Fruit fly (Drosophila melanogaster) whole organism, embryonic: ENCODE data around the gene Tsf2.

Experiments
- Atf-2 ChIP-seq: fragments of 200-800 bp; sonication (Bioruptor generic); optimal IDR thresholded peaks from 2 replicates; lab custom pipeline; 2016; ENCODE audit warnings: missing biosample characterization, missing genetic modification characterization
- BEAF-32 ChIP-seq: fragments of 200-800 bp; sonication (Bioruptor generic); optimal IDR thresholded peaks from 3 replicates; lab custom pipeline; 2017; ENCODE audit warnings: missing biosample characterization, missing genetic modification characterization, mild to moderate bottlenecking, moderate library complexity, missing genetic modification reagents
- CG10209 ChIP-seq: fragments of 200-800 bp; sonication (Bioruptor generic); optimal IDR thresholded peaks from 3 replicates; lab custom pipeline; 2017; ENCODE audit warnings: missing biosample characterization, mild to moderate bottlenecking, missing genetic modification characterization, missing genetic modification reagents
- CG11093 ChIP-seq: fragments of 200-800 bp; sonication (Bioruptor generic); IDR thresholded peaks from 3 replicates; pipeline ENCODE4 v1.3.6; 2022; ENCODE audit warnings: missing biosample characterization, missing genetic modification characterization
- CG11696 ChIP-seq: fragments of 200-800 bp; sonication (Bioruptor generic); IDR thresholded peaks from 2 replicates; pipeline ENCODE4 v1.3.6; 2022; ENCODE audit warnings: missing biosample characterization, missing genetic modification characterization
- CG1233 ChIP-seq: fragments of 200-800 bp; sonication (Bioruptor generic); optimal IDR thresholded peaks from 4 replicates; lab custom pipeline; 2018; ENCODE audit warnings: missing biosample characterization, mild to moderate bottlenecking, missing genetic modification characterization
- CG14710 ChIP-seq: fragments of 200-800 bp; sonication (Bioruptor generic); optimal IDR thresholded peaks from 3 replicates; lab custom pipeline; 2019; ENCODE audit warnings: missing biosample characterization, mild to moderate bottlenecking, missing genetic modification characterization, moderate library complexity
- CG14965 ChIP-seq: fragments of 200-800 bp; sonication (Bioruptor generic); optimal IDR thresholded peaks from 2 replicates; lab custom pipeline; 2016; ENCODE audit warnings: missing biosample characterization, missing genetic modification characterization, borderline replicate concordance
- CG15073 ChIP-seq: fragments of 200-800 bp; sonication (Bioruptor generic); optimal IDR thresholded peaks from 2 replicates; lab custom pipeline; 2016; ENCODE audit warnings: missing biosample characterization, missing genetic modification characterization
- CG17359 ChIP-seq: fragments of 200-800 bp; sonication (Bioruptor generic); optimal IDR thresholded peaks from 3 replicates; lab custom pipeline; 2018; ENCODE audit warnings: missing biosample characterization, mild to moderate bottlenecking, missing genetic modification characterization, moderate library complexity
- CG1832 ChIP-seq: fragments of 200-800 bp; sonication (Bioruptor generic); optimal IDR thresholded peaks from 2 replicates; lab custom pipeline; 2017; ENCODE audit warnings: missing biosample characterization, mild to moderate bottlenecking, missing genetic modification characterization, inconsistent platforms
- CG18619 ChIP-seq: fragments of 200-800 bp; sonication (Bioruptor generic); optimal IDR thresholded peaks from 3 replicates; lab custom pipeline; 2017; ENCODE audit warnings: missing biosample characterization, mild to moderate bottlenecking, missing genetic modification characterization
- CG2120 ChIP-seq: fragments of 200-800 bp; sonication (Bioruptor generic); optimal IDR thresholded peaks from 3 replicates; lab custom pipeline; 2016; ENCODE audit warnings: missing biosample characterization, missing genetic modification characterization
- CG31388 ChIP-seq: fragments of 200-800 bp; sonication (Bioruptor generic); optimal IDR thresholded peaks from 2 replicates; lab custom pipeline; 2016; ENCODE audit warnings: missing biosample characterization, missing genetic modification characterization
- CG31441 ChIP-seq: fragments of 200-800 bp; sonication (Bioruptor generic); IDR thresholded peaks from 2 replicates; pipeline ENCODE4 v1.3.6; 2022; ENCODE audit warnings: missing biosample characterization, missing genetic modification characterization
- CG34422 ChIP-seq: fragments of 200-800 bp; sonication (Bioruptor generic); IDR thresholded peaks from 3 replicates; pipeline ENCODE4 v1.3.6; 2022; ENCODE audit warnings: missing biosample characterization, missing genetic modification characterization
- CG5953 ChIP-seq: fragments of 200-800 bp; sonication (Bioruptor generic); IDR thresholded peaks from 2 replicates; pipeline ENCODE4 v1.3.6; 2022; ENCODE audit warnings: missing biosample characterization, missing genetic modification characterization
- CG6683 ChIP-seq: fragments of 200-800 bp; sonication (Bioruptor generic); optimal IDR thresholded peaks from 2 replicates; lab custom pipeline; 2017; ENCODE audit warnings: missing biosample characterization, mild to moderate bottlenecking, missing genetic modification characterization, missing genetic modification reagents
- CG6854 ChIP-seq: fragments of 200-800 bp; sonication (Bioruptor generic); optimal IDR thresholded peaks from 3 replicates; lab custom pipeline; 2017; ENCODE audit warnings: missing biosample characterization, mild to moderate bottlenecking, missing genetic modification characterization
- CG7271 ChIP-seq: fragments of 200-800 bp; sonication (Bioruptor generic); optimal IDR thresholded peaks from 2 replicates; lab custom pipeline; 2018; ENCODE audit warnings: missing biosample characterization, mild to moderate bottlenecking, missing genetic modification characterization, moderate library complexity
- CG7928 ChIP-seq: fragments of 200-800 bp; sonication (Bioruptor generic); optimal IDR thresholded peaks from 2 replicates; lab custom pipeline; 2017; ENCODE audit warnings: missing biosample characterization, mild to moderate bottlenecking, missing genetic modification characterization
- CG9797 ChIP-seq: fragments of 200-800 bp; sonication (Bioruptor generic); optimal IDR thresholded peaks from 3 replicates; lab custom pipeline; 2018; ENCODE audit warnings: missing biosample characterization, mild to moderate bottlenecking, missing genetic modification characterization
- Fer1 ChIP-seq: fragments of 200-800 bp; sonication (Bioruptor generic); optimal IDR thresholded peaks from 2 replicates; lab custom pipeline; 2017; ENCODE audit warnings: missing biosample characterization, mild to moderate bottlenecking, missing genetic modification characterization
- Hr3 ChIP-seq: fragments of 200-800 bp; sonication (Bioruptor generic); optimal IDR thresholded peaks from 3 replicates; lab custom pipeline; 2016; ENCODE audit warnings: missing biosample characterization, missing genetic modification characterization
- Mad ChIP-seq: fragments of 200-800 bp; sonication (Bioruptor generic); optimal IDR thresholded peaks from 2 replicates; lab custom pipeline; 2016; ENCODE audit warnings: missing biosample characterization, missing genetic modification characterization
- Mes4 ChIP-seq: fragments of 200-800 bp; sonication (Bioruptor generic); optimal IDR thresholded peaks from 2 replicates; lab custom pipeline; 2016; ENCODE audit warnings: missing biosample characterization, missing genetic modification characterization
- Oaz ChIP-seq: fragments of 200-800 bp; sonication (Bioruptor generic); IDR thresholded peaks from 2 replicates; pipeline ENCODE4 v1.3.6; 2022; ENCODE audit warnings: missing biosample characterization, missing genetic modification characterization
- Sox100B ChIP-seq: fragments of 200-800 bp; sonication (Bioruptor generic); optimal IDR thresholded peaks from 3 replicates; lab custom pipeline; 2018; ENCODE audit warnings: missing biosample characterization, mild to moderate bottlenecking, missing genetic modification characterization
- Stat92E ChIP-seq, 3 experiments: fragments of >200 bp in 2 of 3; fragments of 200-800 bp in 1 of 3; sonication (Bioruptor generic) in 1 of 3; optimal IDR thresholded peaks; 2 replicates each; lab custom pipeline; 2017 to 2019; ENCODE audit warnings: missing biosample characterization in 3 of 3, missing genetic modification characterization in 3 of 3, mild to moderate bottlenecking in 1 of 3, moderate library complexity in 1 of 3
- ap ChIP-seq: fragments of 200-800 bp; sonication (Bioruptor generic); IDR thresholded peaks from 2 replicates; pipeline ENCODE4 v1.3.6; 2022; ENCODE audit warnings: missing biosample characterization, missing genetic modification characterization
- ara ChIP-seq: fragments of 200-800 bp; sonication (Bioruptor generic); IDR thresholded peaks from 2 replicates; pipeline ENCODE4 v1.3.6; 2022; ENCODE audit warnings: missing biosample characterization, missing genetic modification characterization
- ase ChIP-seq: fragments of 200-800 bp; sonication (Bioruptor generic); IDR thresholded peaks from 3 replicates; pipeline ENCODE4 v1.3.6; 2022; ENCODE audit warnings: missing biosample characterization, missing genetic modification characterization
- bcd ChIP-seq: fragments of 200-800 bp; sonication (Bioruptor generic); optimal IDR thresholded peaks from 2 replicates; lab custom pipeline; 2017; ENCODE audit warnings: missing biosample characterization, mild to moderate bottlenecking, missing genetic modification characterization
- ftz-f1 ChIP-seq: fragments of 200-800 bp; sonication (Bioruptor generic); optimal IDR thresholded peaks from 2 replicates; lab custom pipeline; 2016; ENCODE audit warnings: missing biosample characterization, missing genetic modification characterization
- gcm2 ChIP-seq: fragments of 200-800 bp; sonication (Bioruptor generic); optimal IDR thresholded peaks from 2 replicates; lab custom pipeline; 2016; ENCODE audit warnings: missing biosample characterization, missing genetic modification characterization
- gfzf ChIP-seq: fragments of 200-800 bp; sonication (Bioruptor generic); optimal IDR thresholded peaks from 2 replicates; lab custom pipeline; 2016; ENCODE audit warnings: missing biosample characterization, mild to moderate bottlenecking, missing genetic modification characterization, moderate library complexity
- her ChIP-seq: fragments of 200-800 bp; sonication (Bioruptor generic); optimal IDR thresholded peaks from 2 replicates; lab custom pipeline; 2016; ENCODE audit warnings: missing biosample characterization, missing genetic modification characterization
- hkb ChIP-seq, 2 experiments: fragments of 200-800 bp in 1 of 2; fragments of >200 bp in 1 of 2; sonication (Bioruptor generic) in 1 of 2; IDR thresholded peaks in 1 of 2; optimal IDR thresholded peaks in 1 of 2; 2 replicates each; pipeline versions ENCODE4 v1.3.6 to Lab custom; 2017 to 2022; ENCODE audit warnings: missing biosample characterization in 1 of 2, missing genetic modification characterization in 1 of 2
- lab ChIP-seq: fragments of 200-800 bp; sonication (Bioruptor generic); optimal IDR thresholded peaks from 3 replicates; lab custom pipeline; 2017; ENCODE audit warnings: missing biosample characterization, missing genetic modification characterization, mild to moderate bottlenecking, moderate library complexity, missing genetic modification reagents
- mam ChIP-seq: fragments of 200-800 bp; sonication (Bioruptor generic); optimal IDR thresholded peaks from 3 replicates; lab custom pipeline; 2016; ENCODE audit warnings: missing biosample characterization, missing genetic modification characterization
- pfk ChIP-seq: fragments of 200-800 bp; sonication (Bioruptor generic); optimal IDR thresholded peaks from 2 replicates; lab custom pipeline; 2018; ENCODE audit warnings: missing biosample characterization, mild to moderate bottlenecking, missing genetic modification characterization, moderate library complexity
- pita ChIP-seq: fragments of 200-800 bp; sonication (Bioruptor generic); optimal IDR thresholded peaks from 2 replicates; lab custom pipeline; 2017; ENCODE audit warnings: missing biosample characterization, mild to moderate bottlenecking, missing genetic modification characterization
- sisA ChIP-seq: fragments of 200-800 bp; sonication (Bioruptor generic); IDR thresholded peaks from 2 replicates; pipeline ENCODE4 v1.3.6; 2022; ENCODE audit warnings: missing biosample characterization, missing genetic modification characterization
- sna ChIP-seq: fragments of 200-800 bp; sonication (Bioruptor generic); IDR thresholded peaks from 2 replicates; pipeline ENCODE4 v1.3.6; 2022; ENCODE audit warnings: missing biosample characterization, missing genetic modification characterization; ENCODE audit not compliant: partially characterized antibody
- sqz ChIP-seq: fragments of 200-800 bp; sonication (Bioruptor generic); optimal IDR thresholded peaks from 3 replicates; lab custom pipeline; 2018; ENCODE audit warnings: missing biosample characterization, mild to moderate bottlenecking, missing genetic modification characterization
- tap ChIP-seq: fragments of 200-800 bp; optimal IDR thresholded peaks from 3 replicates; lab custom pipeline; 2019; ENCODE audit warnings: missing biosample characterization, mild to moderate bottlenecking, missing genetic modification characterization, moderate library complexity
- ttk ChIP-seq: fragments of 200-800 bp; sonication (Bioruptor generic); IDR thresholded peaks from 2 replicates; pipeline ENCODE4 v2.1.2; 2022; ENCODE audit warnings: missing biosample characterization, missing genetic modification characterization
- tx ChIP-seq: fragments of 200-800 bp; sonication (Bioruptor generic); optimal IDR thresholded peaks from 2 replicates; lab custom pipeline; 2016; ENCODE audit warnings: missing biosample characterization, missing genetic modification characterization
- zen ChIP-seq: fragments of 200-800 bp; sonication (Bioruptor generic); optimal IDR thresholded peaks from 3 replicates; lab custom pipeline; 2018; ENCODE audit warnings: missing biosample characterization, mild to moderate bottlenecking, missing genetic modification characterization, moderate library complexity
- zen2 ChIP-seq: fragments of 200-800 bp; sonication (Bioruptor generic); IDR thresholded peaks from 3 replicates; pipeline ENCODE4 v1.3.6; 2022; ENCODE audit warnings: missing biosample characterization, missing genetic modification characterization; ENCODE audit not compliant: partially characterized antibody

Gene Tsf2

DNA sequence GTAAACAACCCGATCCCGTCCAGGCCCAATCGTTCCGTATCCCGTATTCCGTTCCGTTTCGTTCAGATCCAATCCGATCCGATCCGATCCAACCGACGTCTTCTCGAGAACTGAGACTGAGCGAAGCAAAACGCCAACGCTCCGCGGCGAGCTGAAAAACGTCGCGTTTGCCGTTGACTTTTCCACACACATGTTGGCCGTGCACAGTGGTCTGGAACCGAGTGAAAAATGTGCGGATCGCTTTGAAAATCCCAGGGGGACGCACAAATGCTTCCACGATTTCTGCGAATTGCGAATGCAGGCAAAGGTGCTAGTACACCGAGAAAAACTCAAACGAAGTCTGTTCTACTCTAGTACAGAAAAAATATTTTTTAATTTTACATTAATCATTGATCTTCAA is 48.6 kb downstream of the Tsf2 start, which contains the start of gene CG10663 (continued):
- no peak for TF ChIP-seq Atf-2
- no peak for TF ChIP-seq pita (GFP tag; lab: Kevin White, UChicago)
- TF ChIP-seq tx: no peak
- TF ChIP-seq lab: no peak
- no peak for TF ChIP-seq ttk (GFP tag; lab: Robert Waterston, UW)
- no peak for TF ChIP-seq gfzf (GFP tag; lab: Kevin White, UChicago)
- no peak for TF ChIP-seq CG31388 (GFP tag; lab: Kevin White, UChicago)
- no peak for TF ChIP-seq hkb (optimal IDR thresholded peaks at IDR 0.05; lab: Kevin White, UChicago)
- TF ChIP-seq hkb (GFP tag; IDR thresholded peaks at IDR 0.05; lab: Robert Waterston, UW): 0 out of 2 replicates have a peak, but pooled peaks have one; percentile 15
- TF ChIP-seq CG6854 (GFP tag; lab: Kevin White, UChicago): no peak
- TF ChIP-seq zen2 (GFP tag; lab: Robert Waterston, UW): 0 out of 3 replicates have a peak, but pooled peaks have one; percentile 23
- no peak for TF ChIP-seq Hr3 (GFP tag; lab: Kevin White, UChicago)
- TF ChIP-seq BEAF-32 (GFP tag; lab: Kevin White, UChicago): no peak
- no peak for TF ChIP-seq Mad (GFP tag; lab: Kevin White, UChicago)
- TF ChIP-seq pfk: peak; percentile 94
- no peak for TF ChIP-seq Sox100B (GFP tag; lab: Kevin White, UChicago)
- no peak for TF ChIP-seq Mes4 (GFP tag; lab: Kevin White, UChicago)
- TF ChIP-seq sisA (GFP tag; lab: Robert Waterston, UW): 0 out of 2 replicates have a peak, but pooled peaks have one; percentile 5
- no peak for TF ChIP-seq Fer1 (GFP tag; lab: Kevin White, UChicago)
- TF ChIP-seq sna: no peak
- peak in 1 of 3 experiments; percentile 32 for TF ChIP-seq Stat92E (GFP tag; optimal IDR thresholded peaks at IDR 0.05; lab: Kevin White, UChicago)
- no peak for TF ChIP-seq tap (tag; lab: Kevin White, UChicago)
- TF ChIP-seq CG1832: no peak
- TF ChIP-seq gcm2 (GFP tag; lab: Kevin White, UChicago): no peak
- TF ChIP-seq ase (GFP tag; lab: Robert Waterston, UW): no peak
- no peak for TF ChIP-seq bcd (GFP tag; lab: Kevin White, UChicago)
- TF ChIP-seq CG11696 (GFP tag; lab: Robert Waterston, UW): 0 out of 2 replicates have a peak, but pooled peaks have one; percentile 2
- no peak for TF ChIP-seq mam (GFP tag; lab: Kevin White, UChicago)
- no peak for TF ChIP-seq ap
- no peak for TF ChIP-seq CG7271 (tag; lab: Kevin White, UChicago)
- no peak for TF ChIP-seq ftz-f1 (GFP tag; lab: Kevin White, UChicago)
- TF ChIP-seq CG34422 (GFP tag; lab: Robert Waterston, UW): no peak
- TF ChIP-seq CG7928 (GFP tag; lab: Kevin White, UChicago): no peak
- TF ChIP-seq sqz (GFP tag; lab: Kevin White, UChicago): no peak
- TF ChIP-seq CG6683 (GFP tag; lab: Kevin White, UChicago): no peak
- no peak for TF ChIP-seq zen (tag; lab: Kevin White, UChicago)
- TF ChIP-seq CG9797 (GFP tag; lab: Kevin White, UChicago): no peak
- no peak for TF ChIP-seq CG15073
- no peak for TF ChIP-seq CG14965 (GFP tag; lab: Kevin White, UChicago)
- TF ChIP-seq CG31441 (GFP tag; lab: Robert Waterston, UW): no peak
- no peak for TF ChIP-seq CG17359 (tag; lab: Kevin White, UChicago)
- no peak for TF ChIP-seq CG10209
- no peak for TF ChIP-seq CG1233
- TF ChIP-seq CG5953 (GFP tag; lab: Robert Waterston, UW): no peak
- peak; percentile 38; the same call in 1 of the 2 replicates for TF ChIP-seq ara (GFP tag; lab: Robert Waterston, UW)
- TF ChIP-seq CG14710 (tag; lab: Kevin White, UChicago): no peak
- no peak for TF ChIP-seq her (GFP tag; lab: Kevin White, UChicago)
- no peak for TF ChIP-seq CG11093
- no peak for TF ChIP-seq Oaz
- TF ChIP-seq CG2120 (GFP tag; lab: Kevin White, UChicago): no peak
- TF ChIP-seq CG18619 (GFP tag; lab: Kevin White, UChicago): no peak
